Worm (Caenorhabditis elegans) whole organism, L2 larva: Measurements from ENCODE around the gene F57A10.4.
"Not testable (repeated sequence)": the region's sequence is repeated elsewhere in the genome, so short reads cannot be mapped to it uniquely, and the experiment has no call there.

ENCODE experiments used
- C34F6.9 ChIP-seq: fragments of 150-350 bp; optimal IDR thresholded peaks from 2 replicates; lab custom pipeline; 2014; ENCODE audit warnings: missing biosample characterization, missing genetic modification characterization
- R02D3.7 ChIP-seq: fragments of 150-350 bp; optimal IDR thresholded peaks from 2 replicates; lab custom pipeline; 2014; ENCODE audit warnings: missing biosample characterization, missing genetic modification characterization
- Y55F3AM.14 ChIP-seq: fragments of 200-800 bp; sonication (Bioruptor generic); optimal IDR thresholded peaks from 2 replicates; lab custom pipeline; 2018; ENCODE audit warnings: mild to moderate bottlenecking, missing genetic modification characterization, missing compliant biosample characterization
- ZK546.5 ChIP-seq: sonication (generic microtip); optimal IDR thresholded peaks from 2 replicates; lab custom pipeline; 2017; ENCODE audit warnings: missing biosample characterization, missing genetic modification characterization
- alr-1 ChIP-seq: fragments of 150-350 bp; optimal IDR thresholded peaks from 2 replicates; lab custom pipeline; 2014; ENCODE audit warnings: missing biosample characterization, missing genetic modification characterization
- ama-1 ChIP-seq: fragments of 150-350 bp; optimal IDR thresholded peaks from 2 replicates; lab custom pipeline; 2018; ENCODE audit warnings: inconsistent platforms
- ceh-16 ChIP-seq: fragments of 150-350 bp; optimal IDR thresholded peaks from 2 replicates; lab custom pipeline; 2014; ENCODE audit warnings: missing biosample characterization, missing genetic modification characterization
- crh-2 ChIP-seq: sonication (generic microtip); optimal IDR thresholded peaks from 2 replicates; lab custom pipeline; 2017; ENCODE audit warnings: missing biosample characterization, missing genetic modification characterization
- dmd-4 ChIP-seq: sonication (generic microtip); optimal IDR thresholded peaks from 2 replicates; lab custom pipeline; 2017; ENCODE audit warnings: missing biosample characterization, missing genetic modification characterization
- elt-1 ChIP-seq: fragments of 150-350 bp; optimal IDR thresholded peaks from 2 replicates; lab custom pipeline; 2014; ENCODE audit warnings: missing biosample characterization, missing genetic modification characterization
- lin-11 ChIP-seq: fragments of 150-350 bp; sonication (generic microtip); optimal IDR thresholded peaks from 2 replicates; lab custom pipeline; 2014; ENCODE audit warnings: missing biosample characterization, missing genetic modification characterization, inconsistent platforms, mixed read lengths
- lin-13 ChIP-seq: fragments of 150-350 bp; optimal IDR thresholded peaks from 2 replicates; lab custom pipeline; 2014; ENCODE audit warnings: missing biosample characterization, missing genetic modification reagents, missing genetic modification characterization
- lin-39 ChIP-seq: fragments of 150-350 bp; optimal IDR thresholded peaks from 2 replicates; lab custom pipeline; 2014; ENCODE audit warnings: missing biosample characterization, missing genetic modification reagents, missing genetic modification characterization
- lsy-2 ChIP-seq, 2 experiments: fragments of 150-350 bp in 1 of 2; sonication (generic microtip) in 1 of 2; optimal IDR thresholded peaks; 2 replicates each; lab custom pipeline; 2014 to 2017; ENCODE audit warnings: missing biosample characterization in 2 of 2, missing genetic modification characterization in 2 of 2
- mab-5 ChIP-seq: fragments of 150-350 bp; optimal IDR thresholded peaks from 2 replicates; lab custom pipeline; 2014; ENCODE audit warnings: missing biosample characterization, missing genetic modification characterization
- mbf-1 ChIP-seq: sonication (generic microtip); optimal IDR thresholded peaks from 2 replicates; lab custom pipeline; 2017; ENCODE audit warnings: missing biosample characterization, missing genetic modification characterization
- nhr-11 ChIP-seq: fragments of 150-350 bp; optimal IDR thresholded peaks from 2 replicates; lab custom pipeline; 2014; ENCODE audit warnings: missing biosample characterization, missing genetic modification characterization
- nhr-12 ChIP-seq: fragments of 150-350 bp; optimal IDR thresholded peaks from 2 replicates; lab custom pipeline; 2014; ENCODE audit warnings: missing biosample characterization, missing genetic modification characterization
- nhr-129 ChIP-seq: fragments of 150-350 bp; optimal IDR thresholded peaks from 2 replicates; lab custom pipeline; 2014; ENCODE audit warnings: missing biosample characterization, missing genetic modification characterization
- nhr-21 ChIP-seq: fragments of 150-350 bp; optimal IDR thresholded peaks from 2 replicates; lab custom pipeline; 2014; ENCODE audit warnings: missing biosample characterization, missing genetic modification characterization
- nhr-25 ChIP-seq: fragments of 150-350 bp; sonication (generic microtip); optimal IDR thresholded peaks from 3 replicates; lab custom pipeline; 2014; ENCODE audit warnings: missing biosample characterization, missing genetic modification characterization
- nhr-6 ChIP-seq: fragments of 150-350 bp; optimal IDR thresholded peaks from 2 replicates; lab custom pipeline; 2014; ENCODE audit warnings: missing biosample characterization, missing genetic modification characterization
- nhr-77 ChIP-seq: fragments of 150-350 bp; optimal IDR thresholded peaks from 2 replicates; lab custom pipeline; 2014; ENCODE audit warnings: missing biosample characterization, missing genetic modification characterization
- peb-1 ChIP-seq: fragments of 150-350 bp; optimal IDR thresholded peaks from 2 replicates; lab custom pipeline; 2014; ENCODE audit warnings: missing biosample characterization, missing genetic modification characterization
- sem-4 ChIP-seq: fragments of 150-350 bp; optimal IDR thresholded peaks from 2 replicates; lab custom pipeline; 2014; ENCODE audit warnings: missing biosample characterization, missing genetic modification reagents, missing genetic modification characterization
- sma-3 ChIP-seq: sonication (generic microtip); optimal IDR thresholded peaks from 2 replicates; lab custom pipeline; 2016; ENCODE audit warnings: missing genetic modification reagents, missing genetic modification characterization, missing compliant biosample characterization
- sma-9 ChIP-seq, 2 experiments: fragments of 150-350 bp in 1 of 2; sonication (generic microtip) in 1 of 2; optimal IDR thresholded peaks; 2 replicates each; lab custom pipeline; 2014 to 2016; ENCODE audit warnings: missing genetic modification characterization in 2 of 2, mild to moderate bottlenecking in 1 of 2, missing biosample characterization in 1 of 2, missing compliant biosample characterization in 1 of 2, missing genetic modification reagents in 1 of 2, moderate library complexity in 1 of 2
- snpc-4 ChIP-seq: fragments of 150-350 bp; optimal IDR thresholded peaks from 2 replicates; lab custom pipeline; 2014; ENCODE audit warnings: missing biosample characterization, missing genetic modification characterization
- ztf-1 ChIP-seq: fragments of 200-800 bp; sonication (Bioruptor generic); conservative IDR thresholded peaks from 2 replicates; pipeline ENCODE4 v1.3.6; 2022; ENCODE audit warnings: missing genetic modification characterization, missing compliant biosample characterization
- ztf-11 ChIP-seq: sonication (generic microtip); optimal IDR thresholded peaks from 2 replicates; lab custom pipeline; 2017; ENCODE audit warnings: missing biosample characterization, missing genetic modification characterization
- ztf-4 ChIP-seq: fragments of 150-350 bp; optimal IDR thresholded peaks from 2 replicates; lab custom pipeline; 2014; ENCODE audit warnings: missing biosample characterization, missing genetic modification characterization

The F57A10.4 gene

DNA sequence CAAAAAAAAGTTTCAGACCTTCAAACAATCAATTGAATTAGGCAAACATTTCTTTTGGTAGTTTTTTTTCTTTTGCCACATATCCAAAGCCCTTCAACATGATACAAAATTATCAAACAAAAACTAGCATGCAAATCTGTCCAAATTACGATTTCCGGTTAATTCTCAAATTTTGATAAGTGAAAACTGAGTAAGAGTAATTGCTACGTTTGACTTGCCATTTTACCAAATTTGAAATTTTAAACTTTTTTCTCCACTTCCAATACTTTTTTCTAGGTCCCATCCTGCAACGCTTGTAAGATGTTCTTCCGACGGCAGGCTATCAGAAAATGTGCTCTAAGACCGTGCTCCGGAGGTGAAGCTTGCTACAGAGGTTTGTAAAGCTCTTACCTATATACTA, 26.8 kb downstream of the F57A10.4 start, which contains the start of gene nhr-223:
TSS of gene nhr-223 (plus strand) at position 301 of the 400 bp plus-strand sequence.
- no peak for TF ChIP-seq ztf-11 (tag; lab: Kevin White, UChicago)

DNA sequence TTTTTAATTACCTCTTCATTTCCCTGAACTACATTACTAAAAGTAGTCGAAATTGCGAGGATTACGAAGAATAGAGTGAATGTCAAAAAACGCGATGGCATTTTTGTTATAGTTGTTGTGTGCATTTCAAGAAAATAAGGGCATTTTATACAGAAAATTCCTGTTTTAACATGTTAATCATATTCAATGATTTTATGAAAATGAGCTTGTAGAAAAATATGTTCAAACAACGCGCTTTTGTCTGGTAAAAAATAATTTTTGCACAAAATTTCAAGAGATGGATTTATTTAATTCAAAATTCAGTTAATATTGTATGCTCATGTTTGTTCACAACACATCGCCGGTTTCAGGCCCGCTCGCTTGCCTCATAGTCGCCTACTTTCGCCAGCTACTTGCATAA, 28.9 kb downstream of the F57A10.4 start, which contains the start of gene T26E4.10:
TSS of gene T26E4.10 (minus strand) at position 101 of the 400 bp plus-strand sequence.
- TF ChIP-seq sma-9 (GFP tag; optimal IDR thresholded peaks at IDR 0.05; lab: Kevin White, UChicago) (no peak), sma-9 (tag; optimal IDR thresholded peaks at IDR 0.05; lab: Kevin White, UChicago) (no peak), nhr-77 (tag; lab: Kevin White, UChicago) (no peak), mbf-1 (tag; lab: Kevin White, UChicago) (no peak)

DNA sequence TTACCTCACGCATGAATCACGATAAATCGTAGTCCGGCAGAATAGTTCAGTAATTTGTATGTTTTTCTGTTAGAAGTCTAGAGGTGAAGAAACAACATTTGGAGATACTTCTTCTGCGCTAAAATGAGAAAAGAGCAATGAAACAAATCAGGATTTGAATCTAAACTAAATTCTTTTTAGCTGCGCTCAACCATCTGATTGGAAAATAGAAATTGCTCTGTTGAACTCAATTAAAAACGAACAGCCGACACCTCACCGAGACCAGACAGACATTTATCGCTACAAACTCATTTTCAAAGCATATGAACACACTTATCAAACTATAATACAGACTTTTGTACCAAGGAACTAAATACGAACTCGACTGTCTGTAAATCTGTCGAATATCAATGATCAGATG, 33.4 kb downstream of the F57A10.4 start, which contains the start of gene T26E4.9:
TSS of gene T26E4.9 (minus strand) at position 101 of the 400 bp plus-strand sequence.
- TF ChIP-seq ceh-16 (tag; lab: Kevin White, UChicago); lsy-2 (tag; optimal IDR thresholded peaks at IDR 0.05; lab: Kevin White, UChicago); crh-2 (tag; lab: Kevin White, UChicago): not testable (repeated sequence)

DNA sequence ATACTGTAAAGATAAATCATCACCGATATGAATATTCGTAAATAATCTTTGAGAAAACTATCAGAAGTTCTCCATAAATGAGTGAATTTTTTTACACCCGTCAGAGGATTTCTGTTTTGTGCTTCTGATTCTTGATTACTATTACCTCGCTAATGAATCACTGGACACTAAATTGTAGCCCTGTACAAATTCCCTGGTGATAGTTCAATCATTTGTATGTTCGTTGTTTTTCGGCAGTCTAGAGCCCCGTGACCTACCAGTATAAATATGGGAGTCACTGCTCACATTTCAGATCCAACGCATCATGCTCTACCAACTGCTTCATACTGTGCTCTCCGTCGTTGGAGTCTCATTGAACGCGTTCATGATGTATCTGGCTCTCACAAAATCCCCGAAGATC, 33.8 kb downstream of the F57A10.4 start, which contains the start of gene srd-27:
TSS of gene srd-27 (plus strand) at position 301 of the 400 bp plus-strand sequence.
- not testable (repeated sequence) for TF ChIP-seq dmd-4; Y55F3AM.14 (GFP tag; lab: Kevin White, UChicago); ama-1 (lab: Kevin White, UChicago)

DNA sequence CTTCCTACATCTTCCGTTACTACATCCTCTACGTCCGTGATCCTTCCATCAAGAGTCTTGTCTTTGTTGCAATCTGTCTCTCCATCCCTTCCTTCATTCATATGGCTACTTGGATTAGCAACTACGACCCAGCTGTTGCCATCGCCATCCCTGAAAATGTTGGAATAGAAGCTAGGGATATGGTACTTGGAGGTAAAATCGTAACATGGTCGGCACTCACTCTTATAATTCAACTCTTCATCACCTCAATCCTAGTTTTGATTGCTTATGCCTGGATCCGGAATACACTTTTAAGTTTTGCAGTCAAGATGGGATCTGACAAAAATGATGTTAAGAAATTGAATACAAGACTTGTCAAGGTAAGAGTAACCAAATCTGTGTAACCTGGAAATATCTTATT, 34.5 kb downstream of the F57A10.4 start, which contains the start of gene T26E4.18:
TSS of gene T26E4.18 (minus strand) at position 101 of the 400 bp plus-strand sequence.
- not testable (repeated sequence) for TF ChIP-seq alr-1, mab-5, ceh-16 (tag; lab: Kevin White, UChicago)
- TF ChIP-seq, all 48 proteins: peak for 0; not testable (repeated sequence) for 48

DNA sequence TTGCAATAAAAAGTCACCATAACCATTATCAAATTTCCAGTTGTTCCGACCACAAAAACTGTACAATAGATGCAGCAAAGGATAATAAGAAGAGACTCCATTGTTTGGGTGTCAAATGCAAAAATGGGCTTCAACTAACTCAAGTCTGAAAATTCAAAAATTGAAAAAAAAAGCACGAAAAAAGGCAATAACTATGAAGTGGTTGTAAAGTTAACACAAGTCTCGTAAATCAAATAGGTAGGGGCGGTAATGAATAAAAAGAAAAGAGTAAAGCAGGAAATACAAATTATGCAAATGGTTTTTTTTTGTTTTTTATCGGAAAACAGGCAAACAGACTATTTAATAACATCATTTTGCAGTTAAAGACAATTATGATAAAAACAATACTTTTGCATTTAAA, 38.2 kb downstream of the F57A10.4 start, which contains the start of gene srsx-38:
TSS of gene srsx-38 (minus strand) at position 101 of the 400 bp plus-strand sequence.
- not testable (repeated sequence) for TF ChIP-seq snpc-4 (tag; lab: Kevin White, UChicago); peb-1; sem-4 (tag; lab: Kevin White, UChicago)

ce11 chrV:15809543-15809942, 40.3 kb downstream of the F57A10.4 start, which contains the start of gene srsx-36:
Gene srsx-36, minus strand, starts transcription at chrV:15809643.
- TF ChIP-seq mab-5 (tag; lab: Kevin White, UChicago) (no peak), nhr-6 (no peak), lin-13 (GFP tag; lab: Kevin White, UChicago) (no peak), nhr-21 (tag; lab: Kevin White, UChicago) (no peak), ZK546.5 (no peak), sma-3 (no peak), elt-1 (no peak), lsy-2 (tag; optimal IDR thresholded peaks at IDR 0.05; lab: Kevin White, UChicago) (no peak), R02D3.7 (tag; lab: Kevin White, UChicago) (no peak), snpc-4 (tag; lab: Kevin White, UChicago) (no peak), nhr-11 (tag; lab: Kevin White, UChicago) (no peak), ztf-4 (tag; lab: Kevin White, UChicago) (no peak), ztf-1 (no peak)
- TF ChIP-seq, all 48 proteins: peak for 0

- TF ChIP-seq C34F6.9 (no peak), ztf-1 (no peak), nhr-25 (tag; lab: Kevin White, UChicago) (no peak), lin-39 (no peak), ztf-11 (tag; lab: Kevin White, UChicago) (no peak), nhr-6 (no peak), lsy-2 (tag; optimal IDR thresholded peaks at IDR 0.05; lab: Kevin White, UChicago) (no peak), Y55F3AM.14 (GFP tag; lab: Kevin White, UChicago) (no peak), ZK546.5 (no peak), R02D3.7 (tag; lab: Kevin White, UChicago) (no peak), nhr-129 (tag; lab: Kevin White, UChicago) (no peak), ztf-4 (tag; lab: Kevin White, UChicago) (no peak), sma-3 (no peak), nhr-12 (tag; lab: Kevin White, UChicago) (no peak), lin-11 (tag; lab: Kevin White, UChicago) (no peak), sma-9 (GFP tag; optimal IDR thresholded peaks at IDR 0.05; lab: Kevin White, UChicago) (no peak), sma-9 (tag; optimal IDR thresholded peaks at IDR 0.05; lab: Kevin White, UChicago) (no peak)
Observed at ce11 chrV:15810446-15810845, 41.2 kb downstream of the F57A10.4 start, which contains the start of gene F54B8.1. Gene F54B8.1, plus strand, starts transcription at chrV:15810746.
